Worm (Caenorhabditis elegans) whole organism, L2 larva: ENCODE results near the gene cogc-2.

ENCODE experiments used
- F13H6.1 ChIP-seq: sonication (generic microtip); optimal IDR thresholded peaks from 2 replicates; lab custom pipeline; 2016; ENCODE audit warnings: missing genetic modification characterization, missing compliant biosample characterization
- ZK546.5 ChIP-seq: sonication (generic microtip); optimal IDR thresholded peaks from 2 replicates; lab custom pipeline; 2017; ENCODE audit warnings: missing biosample characterization, missing genetic modification characterization
- ama-1 ChIP-seq: fragments of 150-350 bp; optimal IDR thresholded peaks from 2 replicates; lab custom pipeline; 2018; ENCODE audit warnings: inconsistent platforms
- crh-2 ChIP-seq: sonication (generic microtip); optimal IDR thresholded peaks from 2 replicates; lab custom pipeline; 2017; ENCODE audit warnings: missing biosample characterization, missing genetic modification characterization
- dmd-4 ChIP-seq: sonication (generic microtip); optimal IDR thresholded peaks from 2 replicates; lab custom pipeline; 2017; ENCODE audit warnings: missing biosample characterization, missing genetic modification characterization
- egl-27 ChIP-seq: sonication (generic microtip); optimal IDR thresholded peaks from 3 replicates; lab custom pipeline; 2017; ENCODE audit warnings: missing biosample characterization, missing genetic modification reagents, missing genetic modification characterization
- elt-1 ChIP-seq: fragments of 150-350 bp; optimal IDR thresholded peaks from 2 replicates; lab custom pipeline; 2014; ENCODE audit warnings: missing biosample characterization, missing genetic modification characterization
- elt-3 ChIP-seq: sonication (generic microtip); optimal IDR thresholded peaks from 2 replicates; lab custom pipeline; 2017; ENCODE audit warnings: missing biosample characterization, missing genetic modification characterization
- mdl-1 ChIP-seq, 2 experiments: fragments of 150-350 bp in 1 of 2; sonication (generic microtip) in 1 of 2; optimal IDR thresholded peaks; 2 replicates each; lab custom pipeline; 2017; ENCODE audit warnings: missing biosample characterization in 2 of 2, missing genetic modification characterization in 2 of 2
- nhr-10 ChIP-seq: sonication (generic microtip); optimal IDR thresholded peaks from 2 replicates; lab custom pipeline; 2017; ENCODE audit warnings: missing biosample characterization, missing genetic modification characterization
- nhr-77 ChIP-seq: fragments of 150-350 bp; optimal IDR thresholded peaks from 2 replicates; lab custom pipeline; 2014; ENCODE audit warnings: missing biosample characterization, missing genetic modification characterization
- peb-1 ChIP-seq: fragments of 150-350 bp; optimal IDR thresholded peaks from 2 replicates; lab custom pipeline; 2014; ENCODE audit warnings: missing biosample characterization, missing genetic modification characterization
- ztf-11 ChIP-seq: sonication (generic microtip); optimal IDR thresholded peaks from 2 replicates; lab custom pipeline; 2017; ENCODE audit warnings: missing biosample characterization, missing genetic modification characterization
- ztf-4 ChIP-seq: fragments of 150-350 bp; optimal IDR thresholded peaks from 2 replicates; lab custom pipeline; 2014; ENCODE audit warnings: missing biosample characterization, missing genetic modification characterization

DNA sequence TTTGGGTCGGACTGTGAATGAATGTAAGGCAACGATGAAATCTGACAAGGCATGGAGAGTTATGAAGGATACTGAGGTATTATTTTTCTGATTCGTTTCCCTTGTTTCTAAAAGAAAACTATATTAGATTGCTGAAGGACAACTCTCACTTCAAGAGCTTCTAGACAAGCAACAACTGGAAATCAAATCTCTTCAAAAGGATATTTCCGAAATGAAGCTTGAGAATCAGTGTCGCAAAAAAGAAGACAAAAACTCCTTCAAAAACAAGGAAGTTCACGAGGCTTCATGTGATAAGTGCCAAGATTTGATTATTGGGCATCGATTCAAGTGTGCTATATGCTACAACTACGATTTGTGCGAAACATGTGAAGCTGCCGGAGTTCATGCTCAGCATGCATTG is 20.8 kb downstream of the cogc-2 start:
- no peak for TF ChIP-seq nhr-77 (tag; lab: Kevin White, UChicago)
- TF ChIP-seq crh-2 (tag; lab: Kevin White, UChicago): no peak
- TF ChIP-seq ztf-11 (tag; lab: Kevin White, UChicago): no peak
- no peak for TF ChIP-seq ama-1 (lab: Kevin White, UChicago)
- no peak for TF ChIP-seq mdl-1 (tag; optimal IDR thresholded peaks at IDR 0.05; lab: Kevin White, UChicago)
- no peak for TF ChIP-seq elt-3 (tag; lab: Kevin White, UChicago)
- TF ChIP-seq F13H6.1 (tag; lab: Kevin White, UChicago): no peak
- no peak for TF ChIP-seq egl-27 (tag; lab: Kevin White, UChicago)
- no peak for TF ChIP-seq ztf-4 (tag; lab: Kevin White, UChicago)
- TF ChIP-seq ZK546.5: no peak
- TF ChIP-seq dmd-4 (tag; lab: Kevin White, UChicago): no peak
- TF ChIP-seq elt-1 (tag; lab: Kevin White, UChicago): no peak
- TF ChIP-seq peb-1 (tag; lab: Kevin White, UChicago): no peak
- no peak for TF ChIP-seq nhr-10 (tag; lab: Kevin White, UChicago)
